Fruit fly (Drosophila melanogaster): ENCODE data around the gene alpha-Est9.

DNA sequence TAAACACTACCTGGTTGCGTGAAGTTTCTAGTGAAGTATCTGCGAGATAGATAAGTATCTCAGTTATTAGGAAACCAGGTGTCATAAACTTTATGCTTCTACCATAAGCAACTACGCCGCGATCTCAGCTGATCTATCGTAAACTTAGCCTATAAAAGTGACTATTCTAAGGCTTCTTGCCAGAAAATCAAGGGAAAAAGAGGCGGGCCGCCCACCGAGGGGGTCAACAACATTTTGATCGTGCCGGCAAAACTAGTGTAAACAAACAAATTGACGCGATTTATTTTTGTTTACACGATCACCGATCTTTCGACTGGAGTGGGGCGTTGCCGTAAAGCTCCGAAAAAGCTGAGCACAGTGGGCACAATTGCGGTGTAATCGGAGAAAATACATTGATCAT is 19.3 kb upstream of the alpha-Est9 start:
- TF ChIP-seq Crg-1 (GFP tag; optimal IDR thresholded peaks at IDR 0.05) = no peak
- TF ChIP-seq kay (GFP tag; ENCODE audit: borderline replicate concordance) = no peak
- TF ChIP-seq cic (GFP tag; optimal IDR thresholded peaks at IDR 0.05) = no peak
- TF ChIP-seq Hr96 (GFP tag; optimal IDR thresholded peaks at IDR 0.05) = no peak
- TF ChIP-seq CG11617 (GFP tag; optimal IDR thresholded peaks at IDR 0.05) = no peak
- no peak for TF ChIP-seq CG7045 (GFP tag; optimal IDR thresholded peaks at IDR 0.05)
- no peak for TF ChIP-seq CG12768 (GFP tag; optimal IDR thresholded peaks at IDR 0.05)
- no peak for TF ChIP-seq Clk (GFP tag; optimal IDR thresholded peaks at IDR 0.05)
- no peak for TF ChIP-seq toe (GFP tag; optimal IDR thresholded peaks at IDR 0.05)
